Fruit fly (Drosophila melanogaster) whole organism, adult: ENCODE measurements around the gene CG8065.

Source experiments
- CG11617 ChIP-seq: fragments of 200-800 bp; sonication (Bioruptor generic); optimal IDR thresholded peaks from 2 replicates; lab custom pipeline; 2017; ENCODE audit warnings: mild to moderate bottlenecking, missing biosample characterization, missing genetic modification reagents, missing genetic modification characterization
- CG12768 ChIP-seq: fragments of 200-800 bp; sonication (Bioruptor generic); optimal IDR thresholded peaks from 2 replicates; lab custom pipeline; 2017; ENCODE audit warnings: missing biosample characterization, missing genetic modification characterization, mild to moderate bottlenecking, moderate library complexity, missing genetic modification reagents
- CG14711 ChIP-seq: fragments of 200-800 bp; sonication (Bioruptor generic); optimal IDR thresholded peaks from 2 replicates; lab custom pipeline; 2018; ENCODE audit warnings: missing biosample characterization, mild to moderate bottlenecking, missing genetic modification characterization, moderate library complexity
- CG1620 ChIP-seq: fragments of 200-800 bp; sonication (Bioruptor generic); optimal IDR thresholded peaks from 2 replicates; lab custom pipeline; 2016; ENCODE audit warnings: missing biosample characterization, missing genetic modification characterization
- CG33017 ChIP-seq: fragments of 200-800 bp; sonication (Bioruptor generic); optimal IDR thresholded peaks from 2 replicates; lab custom pipeline; 2018; ENCODE audit warnings: missing biosample characterization, mild to moderate bottlenecking, missing genetic modification characterization, moderate library complexity
- CG5204 ChIP-seq: fragments of 200-800 bp; sonication (Bioruptor generic); optimal IDR thresholded peaks from 2 replicates; lab custom pipeline; 2016; ENCODE audit warnings: missing biosample characterization, missing genetic modification characterization
- CG7045 ChIP-seq: fragments of 200-800 bp; sonication (Bioruptor generic); optimal IDR thresholded peaks from 2 replicates; lab custom pipeline; 2017; ENCODE audit warnings: missing biosample characterization, mild to moderate bottlenecking, missing genetic modification characterization
- CG7101 ChIP-seq: fragments of 200-800 bp; sonication (Bioruptor generic); optimal IDR thresholded peaks from 2 replicates; lab custom pipeline; 2018; ENCODE audit warnings: missing biosample characterization, mild to moderate bottlenecking, missing genetic modification characterization, moderate library complexity
- Clk ChIP-seq: fragments of 200-800 bp; sonication (Bioruptor generic); optimal IDR thresholded peaks from 2 replicates; lab custom pipeline; 2017; ENCODE audit warnings: missing biosample characterization, missing genetic modification characterization
- Crg-1 ChIP-seq: fragments of 200-800 bp; sonication (Bioruptor generic); optimal IDR thresholded peaks from 2 replicates; lab custom pipeline; 2016; ENCODE audit warnings: missing biosample characterization, missing genetic modification characterization
- Hr96 ChIP-seq: fragments of 200-800 bp; sonication (Bioruptor generic); optimal IDR thresholded peaks from 2 replicates; lab custom pipeline; 2016; ENCODE audit warnings: missing biosample characterization, missing genetic modification characterization
- Mnt ChIP-seq: fragments of 200-800 bp; sonication (Bioruptor generic); optimal IDR thresholded peaks from 2 replicates; lab custom pipeline; 2016; ENCODE audit warnings: missing biosample characterization, mild to moderate bottlenecking, missing genetic modification characterization
- bab1 ChIP-seq: fragments of 200-800 bp; sonication (Bioruptor generic); optimal IDR thresholded peaks from 3 replicates; lab custom pipeline; 2019; ENCODE audit warnings: missing biosample characterization, mild to moderate bottlenecking, missing genetic modification characterization, moderate library complexity
- cic ChIP-seq: fragments of 200-800 bp; sonication (Bioruptor generic); optimal IDR thresholded peaks from 2 replicates; lab custom pipeline; 2017; ENCODE audit warnings: missing biosample characterization, mild to moderate bottlenecking, missing genetic modification characterization, moderate library complexity
- kay ChIP-seq: fragments of 200-800 bp; sonication (Bioruptor generic); peaks from one replicate; lab custom pipeline; 2016; ENCODE audit warnings: missing biosample characterization, missing genetic modification characterization, borderline replicate concordance
- ovo ChIP-seq: fragments of 200-800 bp; sonication (Bioruptor generic); optimal IDR thresholded peaks from 2 replicates; lab custom pipeline; 2016; ENCODE audit warnings: missing biosample characterization, missing genetic modification characterization
- pad ChIP-seq: fragments of 200-800 bp; sonication (Bioruptor generic); optimal IDR thresholded peaks from 3 replicates; lab custom pipeline; 2017; ENCODE audit warnings: missing biosample characterization, missing genetic modification characterization, mild to moderate bottlenecking, moderate library complexity, missing genetic modification reagents
- tj ChIP-seq: fragments of 200-800 bp; sonication (Bioruptor generic); optimal IDR thresholded peaks from 3 replicates; lab custom pipeline; 2017; ENCODE audit warnings: missing biosample characterization, mild to moderate bottlenecking, missing genetic modification characterization, moderate library complexity
- toe ChIP-seq: fragments of 200-800 bp; sonication (Bioruptor generic); optimal IDR thresholded peaks from 2 replicates; lab custom pipeline; 2016; ENCODE audit warnings: missing biosample characterization, missing genetic modification characterization

The CG8065 gene

dm6 chr3L:10249836-10250235, 34.4 kb downstream of the CG8065 start:
- no peak for TF ChIP-seq Mnt (GFP tag; lab: Kevin White, UChicago)
- no peak for TF ChIP-seq CG14711 (tag; lab: Kevin White, UChicago)
- no peak for TF ChIP-seq CG1620 (GFP tag; lab: Kevin White, UChicago)
- no peak for TF ChIP-seq CG5204 (GFP tag; lab: Kevin White, UChicago)
- TF ChIP-seq tj (GFP tag; lab: Kevin White, UChicago) = no peak
- TF ChIP-seq CG7101 (tag; lab: Kevin White, UChicago) = no peak
- no peak for TF ChIP-seq toe (GFP tag; lab: Kevin White, UChicago)
- no peak for TF ChIP-seq cic (GFP tag; lab: Kevin White, UChicago)
- no peak for TF ChIP-seq CG11617 (GFP tag; lab: Kevin White, UChicago)
- no peak for TF ChIP-seq pad
- TF ChIP-seq Clk (GFP tag; lab: Kevin White, UChicago) = no peak
- TF ChIP-seq CG12768 = no peak
- no peak for TF ChIP-seq kay (GFP tag; lab: Kevin White, UChicago)
- TF ChIP-seq CG7045 (GFP tag; lab: Kevin White, UChicago) = no peak

dm6 chr3L:10254131-10254530, 38.7 kb downstream of the CG8065 start:
- no peak for TF ChIP-seq CG14711 (tag; lab: Kevin White, UChicago)

- no peak for TF ChIP-seq toe (GFP tag; lab: Kevin White, UChicago)
Measured at dm6 chr3L:10258738-10259137, 43.3 kb downstream of the CG8065 start.

dm6 chr3L:10261219-10261618, 45.8 kb downstream of the CG8065 start:
- no peak for TF ChIP-seq ovo
- TF ChIP-seq tj (GFP tag; lab: Kevin White, UChicago) = no peak
- TF ChIP-seq Clk (GFP tag; lab: Kevin White, UChicago) = no peak
- TF ChIP-seq cic (GFP tag; lab: Kevin White, UChicago) = no peak
- no peak for TF ChIP-seq Mnt (GFP tag; lab: Kevin White, UChicago)
- TF ChIP-seq Crg-1 = no peak

dm6 chr3L:10262827-10263226, 47.4 kb downstream of the CG8065 start:
- TF ChIP-seq CG7101 (tag; lab: Kevin White, UChicago) (no peak), kay (GFP tag; lab: Kevin White, UChicago) (no peak), Crg-1 (no peak), Clk (GFP tag; lab: Kevin White, UChicago) (no peak), CG14711 (tag; lab: Kevin White, UChicago) (no peak), cic (GFP tag; lab: Kevin White, UChicago) (no peak), CG5204 (GFP tag; lab: Kevin White, UChicago) (no peak), Hr96 (GFP tag; lab: Kevin White, UChicago) (no peak), pad (no peak), toe (GFP tag; lab: Kevin White, UChicago) (no peak), ovo (no peak), CG12768 (no peak), Mnt (GFP tag; lab: Kevin White, UChicago) (no peak), CG7045 (GFP tag; lab: Kevin White, UChicago) (no peak), bab1 (GFP tag; lab: Kevin White, UChicago) (no peak), CG1620 (GFP tag; lab: Kevin White, UChicago) (no peak), CG11617 (GFP tag; lab: Kevin White, UChicago) (no peak), CG33017 (tag; lab: Kevin White, UChicago) (no peak)
